Fruit fly (Drosophila melanogaster): ENCODE results near the gene HemK2.

DNA sequence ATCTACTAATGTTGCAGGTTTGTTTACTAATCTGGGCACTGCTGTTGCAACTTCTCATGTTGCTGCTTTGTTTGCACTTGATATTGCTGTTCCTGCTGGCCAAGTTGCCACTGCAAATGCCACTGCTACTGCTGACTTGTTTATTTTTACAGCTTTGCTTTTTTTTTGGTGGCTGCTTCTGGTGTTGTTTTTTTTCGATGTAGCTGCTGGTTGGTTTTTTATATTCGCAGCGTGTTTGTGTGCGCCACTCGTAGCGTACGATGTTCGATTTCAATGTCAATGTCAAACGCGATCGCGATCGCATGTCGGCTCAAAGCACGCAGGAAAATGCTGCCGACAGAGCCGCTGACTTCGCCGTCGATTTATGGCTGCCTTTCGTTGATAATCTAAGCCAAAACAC is 31.7 kb downstream of the HemK2 start:
- no peak for TF ChIP-seq Lpt (GFP tag; optimal IDR thresholded peaks at IDR 0.05)
- TF ChIP-seq CG3919 (GFP tag; optimal IDR thresholded peaks at IDR 0.05): no peak

Data from whole organism, prepupa.